Worm (Caenorhabditis elegans) whole organism, L2 larva: ENCODE data around the gene ZK757.10.
A peak's percentile ranks its signal among the peaks of the same experiment; 100 is the strongest.

ENCODE experiments used
- C34F6.9 ChIP-seq: fragments of 150-350 bp; optimal IDR thresholded peaks from 2 replicates; lab custom pipeline; 2014; ENCODE audit warnings: missing biosample characterization, missing genetic modification characterization
- F13H6.1 ChIP-seq: sonication (generic microtip); optimal IDR thresholded peaks from 2 replicates; lab custom pipeline; 2016; ENCODE audit warnings: missing genetic modification characterization, missing compliant biosample characterization
- R02D3.7 ChIP-seq: fragments of 150-350 bp; optimal IDR thresholded peaks from 2 replicates; lab custom pipeline; 2014; ENCODE audit warnings: missing biosample characterization, missing genetic modification characterization
- ZK546.5 ChIP-seq: sonication (generic microtip); optimal IDR thresholded peaks from 2 replicates; lab custom pipeline; 2017; ENCODE audit warnings: missing biosample characterization, missing genetic modification characterization
- alr-1 ChIP-seq: fragments of 150-350 bp; optimal IDR thresholded peaks from 2 replicates; lab custom pipeline; 2014; ENCODE audit warnings: missing biosample characterization, missing genetic modification characterization
- aly-2 ChIP-seq: fragments of 150-350 bp; optimal IDR thresholded peaks from 2 replicates; lab custom pipeline; 2014; ENCODE audit warnings: missing biosample characterization, missing genetic modification characterization
- ama-1 ChIP-seq: fragments of 150-350 bp; optimal IDR thresholded peaks from 2 replicates; lab custom pipeline; 2018; ENCODE audit warnings: inconsistent platforms
- blmp-1 ChIP-seq: sonication (generic microtip); optimal IDR thresholded peaks from 2 replicates; lab custom pipeline; 2017; ENCODE audit warnings: missing genetic modification characterization, mild to moderate bottlenecking, missing compliant biosample characterization, antibody characterized with exemption, moderate library complexity; ENCODE audit not compliant: insufficient read depth
- ceh-16 ChIP-seq: fragments of 150-350 bp; optimal IDR thresholded peaks from 2 replicates; lab custom pipeline; 2014; ENCODE audit warnings: missing biosample characterization, missing genetic modification characterization
- ceh-82 ChIP-seq: fragments of 150-350 bp; optimal IDR thresholded peaks from 2 replicates; lab custom pipeline; 2014; ENCODE audit warnings: missing biosample characterization, missing genetic modification characterization
- crh-2 ChIP-seq: sonication (generic microtip); optimal IDR thresholded peaks from 2 replicates; lab custom pipeline; 2017; ENCODE audit warnings: missing biosample characterization, missing genetic modification characterization
- dmd-4 ChIP-seq: sonication (generic microtip); optimal IDR thresholded peaks from 2 replicates; lab custom pipeline; 2017; ENCODE audit warnings: missing biosample characterization, missing genetic modification characterization
- egl-27 ChIP-seq: sonication (generic microtip); optimal IDR thresholded peaks from 3 replicates; lab custom pipeline; 2017; ENCODE audit warnings: missing biosample characterization, missing genetic modification reagents, missing genetic modification characterization
- elt-3 ChIP-seq: sonication (generic microtip); optimal IDR thresholded peaks from 2 replicates; lab custom pipeline; 2017; ENCODE audit warnings: missing biosample characterization, missing genetic modification characterization
- fos-1 ChIP-seq: fragments of 150-350 bp; optimal IDR thresholded peaks from 2 replicates; lab custom pipeline; 2014; ENCODE audit warnings: missing biosample characterization, missing genetic modification characterization
- gmeb-1 ChIP-seq: fragments of 150-350 bp; optimal IDR thresholded peaks from 2 replicates; lab custom pipeline; 2014; ENCODE audit warnings: missing biosample characterization, missing genetic modification characterization
- lin-11 ChIP-seq: fragments of 150-350 bp; sonication (generic microtip); optimal IDR thresholded peaks from 2 replicates; lab custom pipeline; 2014; ENCODE audit warnings: missing biosample characterization, missing genetic modification characterization, inconsistent platforms, mixed read lengths
- lin-13 ChIP-seq: fragments of 150-350 bp; optimal IDR thresholded peaks from 2 replicates; lab custom pipeline; 2014; ENCODE audit warnings: missing biosample characterization, missing genetic modification reagents, missing genetic modification characterization
- lin-39 ChIP-seq: fragments of 150-350 bp; optimal IDR thresholded peaks from 2 replicates; lab custom pipeline; 2014; ENCODE audit warnings: missing biosample characterization, missing genetic modification reagents, missing genetic modification characterization
- lsy-2 ChIP-seq, 2 experiments: fragments of 150-350 bp in 1 of 2; sonication (generic microtip) in 1 of 2; optimal IDR thresholded peaks; 2 replicates each; lab custom pipeline; 2014 to 2017; ENCODE audit warnings: missing biosample characterization in 2 of 2, missing genetic modification characterization in 2 of 2
- mab-5 ChIP-seq: fragments of 150-350 bp; optimal IDR thresholded peaks from 2 replicates; lab custom pipeline; 2014; ENCODE audit warnings: missing biosample characterization, missing genetic modification characterization
- mbf-1 ChIP-seq: sonication (generic microtip); optimal IDR thresholded peaks from 2 replicates; lab custom pipeline; 2017; ENCODE audit warnings: missing biosample characterization, missing genetic modification characterization
- mdl-1 ChIP-seq, 2 experiments: fragments of 150-350 bp in 1 of 2; sonication (generic microtip) in 1 of 2; optimal IDR thresholded peaks; 2 replicates each; lab custom pipeline; 2017; ENCODE audit warnings: missing biosample characterization in 2 of 2, missing genetic modification characterization in 2 of 2
- nhr-11 ChIP-seq: fragments of 150-350 bp; optimal IDR thresholded peaks from 2 replicates; lab custom pipeline; 2014; ENCODE audit warnings: missing biosample characterization, missing genetic modification characterization
- nhr-12 ChIP-seq: fragments of 150-350 bp; optimal IDR thresholded peaks from 2 replicates; lab custom pipeline; 2014; ENCODE audit warnings: missing biosample characterization, missing genetic modification characterization
- nhr-129 ChIP-seq: fragments of 150-350 bp; optimal IDR thresholded peaks from 2 replicates; lab custom pipeline; 2014; ENCODE audit warnings: missing biosample characterization, missing genetic modification characterization
- nhr-21 ChIP-seq: fragments of 150-350 bp; optimal IDR thresholded peaks from 2 replicates; lab custom pipeline; 2014; ENCODE audit warnings: missing biosample characterization, missing genetic modification characterization
- nhr-237 ChIP-seq: fragments of 150-350 bp; optimal IDR thresholded peaks from 2 replicates; lab custom pipeline; 2014; ENCODE audit warnings: missing biosample characterization, missing genetic modification characterization
- nhr-25 ChIP-seq: fragments of 150-350 bp; sonication (generic microtip); optimal IDR thresholded peaks from 3 replicates; lab custom pipeline; 2014; ENCODE audit warnings: missing biosample characterization, missing genetic modification characterization
- nhr-6 ChIP-seq: fragments of 150-350 bp; optimal IDR thresholded peaks from 2 replicates; lab custom pipeline; 2014; ENCODE audit warnings: missing biosample characterization, missing genetic modification characterization
- nhr-77 ChIP-seq: fragments of 150-350 bp; optimal IDR thresholded peaks from 2 replicates; lab custom pipeline; 2014; ENCODE audit warnings: missing biosample characterization, missing genetic modification characterization
- peb-1 ChIP-seq: fragments of 150-350 bp; optimal IDR thresholded peaks from 2 replicates; lab custom pipeline; 2014; ENCODE audit warnings: missing biosample characterization, missing genetic modification characterization
- sem-4 ChIP-seq: fragments of 150-350 bp; optimal IDR thresholded peaks from 2 replicates; lab custom pipeline; 2014; ENCODE audit warnings: missing biosample characterization, missing genetic modification reagents, missing genetic modification characterization
- skn-1 ChIP-seq: sonication (generic microtip); optimal IDR thresholded peaks from 2 replicates; lab custom pipeline; 2017; ENCODE audit warnings: missing biosample characterization, missing genetic modification characterization
- sma-3 ChIP-seq: sonication (generic microtip); optimal IDR thresholded peaks from 2 replicates; lab custom pipeline; 2016; ENCODE audit warnings: missing genetic modification reagents, missing genetic modification characterization, missing compliant biosample characterization
- sma-9 ChIP-seq, 2 experiments: fragments of 150-350 bp in 1 of 2; sonication (generic microtip) in 1 of 2; optimal IDR thresholded peaks; 2 replicates each; lab custom pipeline; 2014 to 2016; ENCODE audit warnings: missing genetic modification characterization in 2 of 2, mild to moderate bottlenecking in 1 of 2, missing biosample characterization in 1 of 2, missing compliant biosample characterization in 1 of 2, missing genetic modification reagents in 1 of 2, moderate library complexity in 1 of 2
- unc-39 ChIP-seq: fragments of 150-350 bp; optimal IDR thresholded peaks from 2 replicates; lab custom pipeline; 2014; ENCODE audit warnings: missing biosample characterization, missing genetic modification characterization
- unc-55 ChIP-seq: fragments of 150-350 bp; sonication (generic microtip); optimal IDR thresholded peaks from 3 replicates; lab custom pipeline; 2014; ENCODE audit warnings: missing biosample characterization, missing genetic modification reagents, missing genetic modification characterization
- unc-62 ChIP-seq: fragments of 150-350 bp; optimal IDR thresholded peaks from 2 replicates; lab custom pipeline; 2014; ENCODE audit warnings: missing biosample characterization, missing genetic modification reagents, missing genetic modification characterization
- zag-1 ChIP-seq: fragments of 150-350 bp; optimal IDR thresholded peaks from 2 replicates; lab custom pipeline; 2014; ENCODE audit warnings: missing biosample characterization, missing genetic modification characterization
- ztf-1 ChIP-seq: fragments of 200-800 bp; sonication (Bioruptor generic); conservative IDR thresholded peaks from 2 replicates; pipeline ENCODE4 v1.3.6; 2022; ENCODE audit warnings: missing genetic modification characterization, missing compliant biosample characterization
- ztf-11 ChIP-seq: sonication (generic microtip); optimal IDR thresholded peaks from 2 replicates; lab custom pipeline; 2017; ENCODE audit warnings: missing biosample characterization, missing genetic modification characterization
- ztf-4 ChIP-seq: fragments of 150-350 bp; optimal IDR thresholded peaks from 2 replicates; lab custom pipeline; 2014; ENCODE audit warnings: missing biosample characterization, missing genetic modification characterization

ZK757.10 gene

DNA sequence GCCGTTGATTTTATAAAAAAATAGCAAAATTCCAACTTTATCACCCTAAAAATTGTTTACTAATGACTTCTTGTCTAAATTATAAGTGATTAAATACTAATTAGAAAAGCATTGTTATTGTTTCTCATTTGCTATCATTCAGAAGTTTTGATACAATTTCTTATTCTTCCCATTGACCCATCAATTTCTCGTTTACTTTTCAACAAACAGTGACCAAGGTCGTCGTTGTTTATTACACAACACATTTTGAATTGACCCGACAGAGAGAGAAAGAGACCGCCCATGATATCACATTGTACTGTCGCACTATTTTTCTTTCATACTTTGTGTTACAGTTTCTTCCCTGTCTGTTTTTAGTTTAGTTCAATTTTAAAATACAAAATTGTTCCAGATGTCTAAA, 50.3 kb downstream of the ZK757.10 start, which contains the start of gene ttr-2:
Gene ttr-2, plus strand, starts transcription at position 392 of the 400 bp plus-strand sequence.
- no peak for TF ChIP-seq blmp-1 (tag; lab: Kevin White, UChicago)
- peak; percentile 67 for TF ChIP-seq nhr-25
- peak; percentile 54 for TF ChIP-seq fos-1 (tag; lab: Kevin White, UChicago)
- peak; percentile 27 for TF ChIP-seq crh-2 (tag; lab: Kevin White, UChicago)
- TF ChIP-seq unc-62 (GFP tag; lab: Kevin White, UChicago), result no peak

- TF ChIP-seq blmp-1 (tag; lab: Kevin White, UChicago) (no peak), sma-9 (GFP tag; optimal IDR thresholded peaks at IDR 0.05; lab: Kevin White, UChicago) (no peak), sma-9 (tag; optimal IDR thresholded peaks at IDR 0.05; lab: Kevin White, UChicago) (no peak), C34F6.9 (tag; lab: Kevin White, UChicago) (no peak), nhr-129 (no peak), lin-13 (GFP tag; lab: Kevin White, UChicago) (no peak), ZK546.5 (no peak), sma-3 (no peak), ceh-16 (tag; lab: Kevin White, UChicago) (no peak), crh-2 (tag; lab: Kevin White, UChicago) (no peak), nhr-237 (no peak), gmeb-1 (no peak), nhr-12 (tag; lab: Kevin White, UChicago) (no peak), nhr-77 (tag; lab: Kevin White, UChicago) (no peak), F13H6.1 (tag; lab: Kevin White, UChicago) (no peak), nhr-11 (no peak)
These were observed 51.7 kb downstream of the ZK757.10 start, which contains the start of gene ttr-1 for ce11 chrIII:9928777-9929176. Gene ttr-1, plus strand, starts transcription at chrIII:9929077.

- no peak for TF ChIP-seq nhr-237
- no peak for TF ChIP-seq R02D3.7 (tag; lab: Kevin White, UChicago)
- TF ChIP-seq, all 48 proteins: peak for 0
These were observed 52.5 kb downstream of the ZK757.10 start for ce11 chrIII:9929525-9929924.

DNA sequence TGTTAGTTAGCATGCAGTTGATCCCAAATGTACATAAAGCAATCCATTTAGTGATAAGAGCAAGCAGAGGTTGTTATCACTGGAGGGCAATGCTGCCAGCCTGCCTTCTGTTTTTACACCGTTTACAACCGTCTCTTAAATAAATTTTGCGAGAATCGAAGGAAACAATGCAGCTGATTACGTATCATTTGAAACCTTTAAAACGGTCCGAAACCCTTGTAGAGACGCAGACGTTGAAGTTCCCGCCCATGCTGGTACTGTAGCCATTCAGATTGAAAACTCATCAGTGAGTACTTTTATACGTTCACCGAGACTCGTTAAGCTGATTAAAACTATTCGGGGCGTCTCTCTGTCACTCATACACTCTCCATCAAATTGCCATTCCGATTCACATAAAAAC, 53.4 kb downstream of the ZK757.10 start:
- TF ChIP-seq nhr-11 (no peak), unc-62 (GFP tag; lab: Kevin White, UChicago) (no peak), aly-2 (no peak), nhr-237 (no peak), nhr-21 (no peak), skn-1 (no peak), sem-4 (no peak), unc-55 (GFP tag; lab: Kevin White, UChicago) (no peak), nhr-25 (no peak), peb-1 (tag; lab: Kevin White, UChicago) (no peak), elt-3 (tag; lab: Kevin White, UChicago) (no peak), nhr-129 (no peak), unc-39 (tag; lab: Kevin White, UChicago) (no peak), ztf-1 (GFP tag; lab: Robert Waterston, UW) (no peak), mab-5 (tag; lab: Kevin White, UChicago) (no peak), ceh-16 (tag; lab: Kevin White, UChicago) (no peak), nhr-12 (tag; lab: Kevin White, UChicago) (no peak), lsy-2 (tag; optimal IDR thresholded peaks at IDR 0.05; lab: Kevin White, UChicago) (no peak), mdl-1 (tag; optimal IDR thresholded peaks at IDR 0.05; lab: Kevin White, UChicago) (no peak), lin-39 (tag; lab: Kevin White, UChicago) (no peak), C34F6.9 (tag; lab: Kevin White, UChicago) (no peak), egl-27 (tag; lab: Kevin White, UChicago) (no peak), lin-13 (GFP tag; lab: Kevin White, UChicago) (no peak), fos-1 (tag; lab: Kevin White, UChicago) (peak; percentile 69), ztf-4 (no peak), alr-1 (tag; lab: Kevin White, UChicago) (no peak), ztf-11 (tag; lab: Kevin White, UChicago) (no peak), ama-1 (lab: Kevin White, UChicago) (no peak), F13H6.1 (tag; lab: Kevin White, UChicago) (peak; percentile 54), zag-1 (tag; lab: Kevin White, UChicago) (no peak), ceh-82 (no peak), crh-2 (tag; lab: Kevin White, UChicago) (peak; percentile 52), dmd-4 (tag; lab: Kevin White, UChicago) (no peak), sma-9 (GFP tag; optimal IDR thresholded peaks at IDR 0.05; lab: Kevin White, UChicago) (peak; percentile 43), sma-9 (tag; optimal IDR thresholded peaks at IDR 0.05; lab: Kevin White, UChicago) (no peak), R02D3.7 (tag; lab: Kevin White, UChicago) (no peak), nhr-77 (tag; lab: Kevin White, UChicago) (no peak), nhr-6 (tag; lab: Kevin White, UChicago) (no peak), lin-11 (tag; lab: Kevin White, UChicago) (no peak), gmeb-1 (peak; percentile 2), mbf-1 (tag; lab: Kevin White, UChicago) (no peak)
